Worm (Caenorhabditis elegans) whole organism, L2 larva: ENCODE data around the gene H34I24.1.

Experiments
- R02D3.7 ChIP-seq: fragments of 150-350 bp; optimal IDR thresholded peaks from 2 replicates; lab custom pipeline; 2014; ENCODE audit warnings: missing biosample characterization, missing genetic modification characterization
- ceh-82 ChIP-seq: fragments of 150-350 bp; optimal IDR thresholded peaks from 2 replicates; lab custom pipeline; 2014; ENCODE audit warnings: missing biosample characterization, missing genetic modification characterization
- dmd-4 ChIP-seq: sonication (generic microtip); optimal IDR thresholded peaks from 2 replicates; lab custom pipeline; 2017; ENCODE audit warnings: missing biosample characterization, missing genetic modification characterization
- elt-1 ChIP-seq: fragments of 150-350 bp; optimal IDR thresholded peaks from 2 replicates; lab custom pipeline; 2014; ENCODE audit warnings: missing biosample characterization, missing genetic modification characterization
- elt-3 ChIP-seq: sonication (generic microtip); optimal IDR thresholded peaks from 2 replicates; lab custom pipeline; 2017; ENCODE audit warnings: missing biosample characterization, missing genetic modification characterization
- lin-11 ChIP-seq: fragments of 150-350 bp; sonication (generic microtip); optimal IDR thresholded peaks from 2 replicates; lab custom pipeline; 2014; ENCODE audit warnings: missing biosample characterization, missing genetic modification characterization, inconsistent platforms, mixed read lengths
- lsy-2 ChIP-seq, 2 experiments: fragments of 150-350 bp in 1 of 2; sonication (generic microtip) in 1 of 2; optimal IDR thresholded peaks; 2 replicates each; lab custom pipeline; 2014 to 2017; ENCODE audit warnings: missing biosample characterization in 2 of 2, missing genetic modification characterization in 2 of 2
- nhr-25 ChIP-seq: fragments of 150-350 bp; sonication (generic microtip); optimal IDR thresholded peaks from 3 replicates; lab custom pipeline; 2014; ENCODE audit warnings: missing biosample characterization, missing genetic modification characterization
- nhr-6 ChIP-seq: fragments of 150-350 bp; optimal IDR thresholded peaks from 2 replicates; lab custom pipeline; 2014; ENCODE audit warnings: missing biosample characterization, missing genetic modification characterization
- nhr-77 ChIP-seq: fragments of 150-350 bp; optimal IDR thresholded peaks from 2 replicates; lab custom pipeline; 2014; ENCODE audit warnings: missing biosample characterization, missing genetic modification characterization
- unc-62 ChIP-seq: fragments of 150-350 bp; optimal IDR thresholded peaks from 2 replicates; lab custom pipeline; 2014; ENCODE audit warnings: missing biosample characterization, missing genetic modification reagents, missing genetic modification characterization
- zag-1 ChIP-seq: fragments of 150-350 bp; optimal IDR thresholded peaks from 2 replicates; lab custom pipeline; 2014; ENCODE audit warnings: missing biosample characterization, missing genetic modification characterization
- ztf-4 ChIP-seq: fragments of 150-350 bp; optimal IDR thresholded peaks from 2 replicates; lab custom pipeline; 2014; ENCODE audit warnings: missing biosample characterization, missing genetic modification characterization

DNA sequence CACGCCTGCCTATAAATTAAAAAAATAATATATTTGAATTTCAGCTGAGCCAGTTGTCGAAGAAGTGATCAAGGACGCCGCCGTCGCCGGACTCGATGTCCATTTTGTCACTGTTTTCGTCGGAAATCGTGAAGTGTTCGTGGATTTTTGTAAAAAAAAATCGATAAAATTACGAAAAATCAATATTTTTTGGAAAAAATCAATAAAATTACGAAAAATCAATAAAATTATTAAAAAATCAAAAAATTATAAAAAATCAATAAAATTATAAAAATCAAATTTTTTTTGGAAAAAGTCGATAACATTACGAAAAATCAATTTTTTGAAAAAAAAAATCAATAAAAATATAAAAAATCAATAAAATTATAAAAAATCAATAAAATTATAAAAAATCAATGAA lies 11.8 kb upstream of the H34I24.1 start:
- TF ChIP-seq lsy-2 (tag; optimal IDR thresholded peaks at IDR 0.05; lab: Kevin White, UChicago), result no peak
- TF ChIP-seq dmd-4 (tag; lab: Kevin White, UChicago), result no peak
- no peak for TF ChIP-seq lin-11
- TF ChIP-seq ceh-82 (tag; lab: Kevin White, UChicago), result no peak
- TF ChIP-seq R02D3.7 (tag; lab: Kevin White, UChicago), result no peak
- no peak for TF ChIP-seq nhr-6 (tag; lab: Kevin White, UChicago)
- no peak for TF ChIP-seq nhr-77 (tag; lab: Kevin White, UChicago)
- TF ChIP-seq ztf-4 (tag; lab: Kevin White, UChicago), result no peak
- no peak for TF ChIP-seq elt-3 (tag; lab: Kevin White, UChicago)
- no peak for TF ChIP-seq zag-1 (tag; lab: Kevin White, UChicago)
- TF ChIP-seq unc-62 (GFP tag; lab: Kevin White, UChicago), result no peak
- no peak for TF ChIP-seq nhr-25
- TF ChIP-seq elt-1, result no peak
